Worm (Caenorhabditis elegans) whole organism, young adult: Measurements from ENCODE around the gene clec-66.

ENCODE experiments used
- B0035.1 ChIP-seq: sonication (generic microtip); optimal IDR thresholded peaks from 2 replicates; lab custom pipeline; 2016; ENCODE audit warnings: missing genetic modification characterization, mild to moderate bottlenecking, missing compliant biosample characterization, missing genotype, missing genetic modification reagents
- F39B2.1 ChIP-seq: fragments of 200-800 bp; sonication (Bioruptor generic); IDR thresholded peaks from 2 replicates; pipeline ENCODE4 v1.3.6; 2022; ENCODE audit warnings: missing genetic modification reagents, missing genetic modification characterization, missing compliant biosample characterization
- Y79H2A.3 ChIP-seq: fragments of 200-800 bp; sonication (Bioruptor generic); conservative IDR thresholded peaks from 2 replicates; pipeline ENCODE4 v1.3.6; 2022; ENCODE audit warnings: missing genetic modification reagents, missing genetic modification characterization, missing compliant biosample characterization
- ama-1 ChIP-seq, 3 experiments: fragments of 150-350 bp in 1 of 3; sonication (generic microtip) in 2 of 3; optimal IDR thresholded peaks; 2 replicates each; lab custom pipeline; 2014 to 2018; ENCODE audit warnings: missing biosample characterization in 2 of 3, missing genetic modification characterization in 2 of 3, missing genetic modification reagents in 2 of 3
- attf-3 ChIP-seq: fragments of 200-800 bp; sonication (Bioruptor generic); conservative IDR thresholded peaks from 2 replicates; pipeline ENCODE4 v1.3.6; 2022; ENCODE audit warnings: missing genetic modification reagents, missing genetic modification characterization, missing compliant biosample characterization
- bed-1 ChIP-seq: fragments of 200-800 bp; sonication (Bioruptor generic); IDR thresholded peaks from 2 replicates; pipeline ENCODE4 v1.3.6; 2022; ENCODE audit warnings: missing genetic modification reagents, missing genetic modification characterization, missing compliant biosample characterization
- let-526 ChIP-seq: fragments of 200-800 bp; sonication (Bioruptor generic); IDR thresholded peaks from 2 replicates; pipeline ENCODE4 v1.3.6; 2022; ENCODE audit warnings: missing genetic modification reagents, missing genetic modification characterization, missing compliant biosample characterization
- lin-54 ChIP-seq: fragments of 200-800 bp; sonication (Bioruptor generic); optimal IDR thresholded peaks from 2 replicates; lab custom pipeline; 2018; ENCODE audit warnings: mild to moderate bottlenecking, missing genetic modification characterization, missing compliant biosample characterization
- nhr-80 ChIP-seq: sonication (generic microtip); optimal IDR thresholded peaks from 2 replicates; lab custom pipeline; 2016; ENCODE audit warnings: missing genetic modification characterization, missing compliant biosample characterization
- rpc-1 ChIP-seq, 2 experiments: fragments of 150-350 bp in 1 of 2; sonication (generic microtip) in 1 of 2; optimal IDR thresholded peaks; 2 replicates each; lab custom pipeline; 2014 to 2018; ENCODE audit warnings: missing biosample characterization in 1 of 2, missing genetic modification characterization in 1 of 2, missing genetic modification reagents in 1 of 2, missing genotype in 1 of 2
- snpc-1.1 ChIP-seq: sonication (generic microtip); optimal IDR thresholded peaks from 2 replicates; lab custom pipeline; 2017; ENCODE audit warnings: missing genetic modification characterization, mild to moderate bottlenecking, missing compliant biosample characterization, antibody characterized with exemption, moderate library complexity, missing genotype, missing genetic modification reagents; ENCODE audit not compliant: insufficient read depth
- somi-1 ChIP-seq: fragments of 200-800 bp; sonication (Bioruptor generic); optimal IDR thresholded peaks from 2 replicates; lab custom pipeline; 2018; ENCODE audit warnings: mild to moderate bottlenecking, missing genetic modification characterization, missing compliant biosample characterization
- tbp1 ChIP-seq: fragments of 200-800 bp; sonication (Bioruptor generic); optimal IDR thresholded peaks from 2 replicates; lab custom pipeline; 2018; ENCODE audit warnings: mild to moderate bottlenecking, missing genetic modification characterization, missing compliant biosample characterization
- zfh-2 ChIP-seq: fragments of 200-800 bp; sonication (Bioruptor generic); conservative IDR thresholded peaks from 2 replicates; pipeline ENCODE4 v1.3.6; 2022; ENCODE audit warnings: missing genetic modification reagents, missing genetic modification characterization, missing compliant biosample characterization

DNA sequence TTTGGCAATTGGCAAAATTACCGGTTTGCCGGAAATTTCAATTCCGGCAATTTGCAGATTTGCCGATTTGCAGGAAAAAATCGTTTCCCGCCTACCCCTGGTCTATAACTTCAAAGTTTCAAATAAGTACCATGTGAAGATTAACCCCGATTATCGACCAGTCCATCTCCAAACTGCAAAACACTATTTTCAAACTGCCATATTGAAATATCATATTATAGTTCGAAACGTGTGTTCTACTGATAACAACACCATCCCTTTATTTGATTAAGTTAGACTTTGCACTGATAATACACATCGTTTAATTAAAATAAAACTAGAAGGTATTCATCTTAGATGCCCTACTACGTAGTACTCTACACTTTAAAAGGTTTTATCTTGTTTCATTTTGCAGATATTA lies 25.9 kb downstream of the clec-66 start:
- TF ChIP-seq tbp1 (no peak), zfh-2 (GFP tag; lab: Robert Waterston, UW) (no peak), snpc-1.1 (tag; lab: Kevin White, UChicago) (no peak), Y79H2A.3 (GFP tag; lab: Robert Waterston, UW) (no peak), ama-1 (optimal IDR thresholded peaks at IDR 0.05; lab: Kevin White, UChicago) (no peak), ama-1 (GFP tag; optimal IDR thresholded peaks at IDR 0.05; lab: Kevin White, UChicago) (no peak), rpc-1 (optimal IDR thresholded peaks at IDR 0.05; lab: Kevin White, UChicago) (no peak), rpc-1 (tag; optimal IDR thresholded peaks at IDR 0.05; lab: Kevin White, UChicago) (no peak), bed-1 (GFP tag; lab: Robert Waterston, UW) (no peak), nhr-80 (tag; lab: Kevin White, UChicago) (peak; percentile 33), lin-54 (GFP tag; lab: Kevin White, UChicago) (no peak), let-526 (GFP tag; lab: Robert Waterston, UW) (no peak), attf-3 (GFP tag; lab: Robert Waterston, UW) (no peak), somi-1 (no peak), F39B2.1 (GFP tag; lab: Robert Waterston, UW) (no peak), B0035.1 (tag; lab: Kevin White, UChicago) (no peak)
